Fruit fly (Drosophila melanogaster): ENCODE data around the gene RpS19a.

DNA sequence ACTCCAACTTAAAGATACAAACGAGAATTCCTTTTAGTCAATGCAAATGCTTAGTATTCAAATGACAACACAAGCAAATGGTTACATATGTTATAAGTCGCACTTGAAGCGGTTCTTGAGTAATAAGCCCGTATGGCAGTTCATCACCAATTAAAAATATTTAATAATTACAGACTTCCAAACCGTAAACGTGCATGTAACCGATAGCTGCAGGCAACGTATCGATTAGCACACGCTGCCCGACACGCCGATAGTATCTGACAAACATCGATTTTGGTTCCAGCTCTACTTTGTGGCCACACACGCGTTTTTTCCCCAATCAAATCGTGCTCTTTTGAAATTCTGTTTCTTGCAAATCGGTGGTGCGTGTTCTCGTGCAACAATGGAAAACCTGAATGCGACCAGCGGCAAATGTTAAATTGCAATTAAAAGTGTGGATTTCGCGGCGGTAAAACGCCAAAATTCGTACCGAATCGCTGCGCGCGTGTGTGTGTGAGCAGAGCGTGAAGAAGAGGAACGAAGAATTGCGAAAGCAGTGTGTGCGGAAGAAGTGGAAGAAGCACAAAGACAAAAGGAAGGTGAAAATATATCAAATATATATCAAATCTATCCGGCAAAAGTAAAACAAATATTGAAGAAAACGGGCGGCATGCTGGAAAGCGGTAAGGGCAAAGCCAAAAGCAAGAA is 38.6 kb upstream of the RpS19a start, which contains the start of the genes CG9784 and Nup153:
- no peak for TF ChIP-seq CG33017 (tag; optimal IDR thresholded peaks at IDR 0.05)
- no peak for TF ChIP-seq toe (GFP tag; optimal IDR thresholded peaks at IDR 0.05)
- no peak for TF ChIP-seq Clk (GFP tag; optimal IDR thresholded peaks at IDR 0.05)
- TF ChIP-seq ovo (GFP tag; optimal IDR thresholded peaks at IDR 0.05) = no peak
- no peak for TF ChIP-seq Hr96 (GFP tag; optimal IDR thresholded peaks at IDR 0.05)
- TF ChIP-seq Crg-1 (GFP tag; optimal IDR thresholded peaks at IDR 0.05) = no peak
